In genomic region chrX:6021414-6021813, dm6 we compare ENCODE assay signal across 4 fruit fly cellular contexts.
TF ChIP-seq lines count a peak whose summit lies in the region.

No protein-coding gene starts in this region.

- TF ChIP-seq CTCF in whole organism, embryonic (GFP tag; optimal IDR thresholded peaks at IDR 0.05; lab: Kevin White, UChicago), result no peak

TF ChIP-seq in whole organism, embryonic, 481 proteins besides CTCF, POLR2A, EP300 and RAD21:
- no peak for TF ChIP-seq Fer3 (tag; optimal IDR thresholded peaks at IDR 0.05; lab: Kevin White, UChicago)
- TF ChIP-seq Antp (GFP tag; optimal IDR thresholded peaks at IDR 0.05; lab: Kevin White, UChicago), result no peak
- TF ChIP-seq lbe (GFP tag; optimal IDR thresholded peaks at IDR 0.05; lab: Kevin White, UChicago), result peak; percentile 39
- TF ChIP-seq CG7928 (GFP tag; optimal IDR thresholded peaks at IDR 0.05; lab: Kevin White, UChicago), result no peak
TF ChIP-seq in whole organism, embryonic: peak in this region for 1.

TF ChIP-seq in whole organism, prepupa, 60 proteins besides CTCF, POLR2A, EP300 and RAD21 (continues in another document):
- TF ChIP-seq Eip75B (GFP tag; optimal IDR thresholded peaks at IDR 0.05; lab: Kevin White, UChicago) (peak; percentile 40), lz (GFP tag; optimal IDR thresholded peaks at IDR 0.05; lab: Kevin White, UChicago) (peak; percentile 47), esn (GFP tag; optimal IDR thresholded peaks at IDR 0.05; lab: Kevin White, UChicago) (peak; percentile 61), Ets21C (GFP tag; optimal IDR thresholded peaks at IDR 0.05; lab: Kevin White, UChicago) (peak; percentile 26), dsx (GFP tag; optimal IDR thresholded peaks at IDR 0.05; lab: Kevin White, UChicago; ENCODE audit: poor library complexity, severe bottlenecking) (no peak), CG8119 (GFP tag; IDR thresholded peaks at IDR 0.05; lab: Robert Waterston, UW) (no peak), CG7368 (GFP tag; optimal IDR thresholded peaks at IDR 0.05; lab: Kevin White, UChicago) (no peak), salr (GFP tag; optimal IDR thresholded peaks at IDR 0.05; lab: Kevin White, UChicago) (peak in 1 of 2 experiments; percentile 0), fkh (GFP tag; optimal IDR thresholded peaks at IDR 0.05; lab: Kevin White, UChicago) (no peak), Sox15 (GFP tag; optimal IDR thresholded peaks at IDR 0.05; lab: Kevin White, UChicago) (no peak), Gug (GFP tag; IDR thresholded peaks at IDR 0.05; lab: Robert Waterston, UW) (no peak), Hr38 (GFP tag; optimal IDR thresholded peaks at IDR 0.05; lab: Kevin White, UChicago) (no peak), vri (GFP tag; optimal IDR thresholded peaks at IDR 0.05; lab: Kevin White, UChicago) (peak; percentile 51), cyc (GFP tag; optimal IDR thresholded peaks at IDR 0.05; lab: Kevin White, UChicago) (peak; percentile 54), CG31627 (GFP tag; optimal IDR thresholded peaks at IDR 0.05; lab: Kevin White, UChicago) (peak; percentile 54), Blimp-1 (GFP tag; optimal IDR thresholded peaks at IDR 0.05; lab: Kevin White, UChicago) (no peak), Smox (GFP tag; optimal IDR thresholded peaks at IDR 0.05; lab: Kevin White, UChicago) (peak; percentile 56), CG32006 (GFP tag; optimal IDR thresholded peaks at IDR 0.05; lab: Kevin White, UChicago) (no peak), CG11762 (GFP tag; optimal IDR thresholded peaks at IDR 0.05; lab: Kevin White, UChicago; ENCODE audit: insufficient read depth) (no peak), Eip93F (GFP tag; optimal IDR thresholded peaks at IDR 0.05; lab: Kevin White, UChicago) (no peak), acj6 (GFP tag; optimal IDR thresholded peaks at IDR 0.05; lab: Kevin White, UChicago) (peak; percentile 33), Hr39 (GFP tag; optimal IDR thresholded peaks at IDR 0.05; lab: Kevin White, UChicago) (peak; percentile 53), CG15336 (GFP tag; IDR thresholded peaks at IDR 0.05; lab: Robert Waterston, UW) (no peak), net (GFP tag; optimal IDR thresholded peaks at IDR 0.05; lab: Kevin White, UChicago) (no peak), CG10631 (GFP tag; optimal IDR thresholded peaks at IDR 0.05; lab: Kevin White, UChicago) (peak; percentile 37), CG6808 (GFP tag; optimal IDR thresholded peaks at IDR 0.05; lab: Kevin White, UChicago) (no peak), Sox102F (GFP tag; optimal IDR thresholded peaks at IDR 0.05; lab: Kevin White, UChicago) (peak; percentile 66), topi (GFP tag; optimal IDR thresholded peaks at IDR 0.05; lab: Kevin White, UChicago) (peak; percentile 61), CG4318 (GFP tag; optimal IDR thresholded peaks at IDR 0.05; lab: Kevin White, UChicago) (no peak)

TF ChIP-seq in whole organism, pupa, 21 proteins besides CTCF, POLR2A, EP300 and RAD21:
- TF ChIP-seq CG9948 (tag; optimal IDR thresholded peaks at IDR 0.05; lab: Kevin White, UChicago) (no peak), CG10348 (GFP tag; IDR thresholded peaks at IDR 0.05; lab: Robert Waterston, UW) (no peak), rn (GFP tag; IDR thresholded peaks at IDR 0.05; lab: Robert Waterston, UW) (no peak), EcR (GFP tag; optimal IDR thresholded peaks at IDR 0.05; lab: Kevin White, UChicago) (no peak), CG14655 (GFP tag; optimal IDR thresholded peaks at IDR 0.05; lab: Kevin White, UChicago) (no peak), CG13204 (GFP tag; optimal IDR thresholded peaks at IDR 0.05; lab: Kevin White, UChicago) (no peak), CG8159 (tag; optimal IDR thresholded peaks at IDR 0.05; lab: Kevin White, UChicago) (peak; percentile 1), fd96Ca (GFP tag; IDR thresholded peaks at IDR 0.05; lab: Robert Waterston, UW) (0 out of 3 replicates have a peak, but pooled peaks have one; percentile 12), CG32121 (GFP tag; IDR thresholded peaks at IDR 0.05; lab: Robert Waterston, UW) (no peak), CG8301 (tag; optimal IDR thresholded peaks at IDR 0.05; lab: Kevin White, UChicago) (no peak), Pif1B (GFP tag; optimal IDR thresholded peaks at IDR 0.05; lab: Kevin White, UChicago) (no peak), CG17806 (tag; optimal IDR thresholded peaks at IDR 0.05; lab: Kevin White, UChicago) (peak; percentile 8), Snoo (tag; optimal IDR thresholded peaks at IDR 0.05; lab: Kevin White, UChicago) (peak; percentile 17), CG4496 (GFP tag; IDR thresholded peaks at IDR 0.05; lab: Robert Waterston, UW) (no peak), CG12605 (GFP tag; IDR thresholded peaks at IDR 0.05; lab: Robert Waterston, UW) (no peak)

TF ChIP-seq in whole organism, wandering third instar larva, 38 proteins besides CTCF, POLR2A, EP300 and RAD21:
- TF ChIP-seq tai (GFP tag; optimal IDR thresholded peaks at IDR 0.05; lab: Kevin White, UChicago) (peak; percentile 56), dmrt93B (GFP tag; optimal IDR thresholded peaks at IDR 0.05; lab: Kevin White, UChicago) (no peak), GATAd (GFP tag; optimal IDR thresholded peaks at IDR 0.05; lab: Kevin White, UChicago) (no peak), usp (GFP tag; optimal IDR thresholded peaks at IDR 0.05; lab: Kevin White, UChicago) (no peak), foxo (GFP tag; optimal IDR thresholded peaks at IDR 0.05; lab: Kevin White, UChicago) (peak in 1 of 2 experiments; percentile 58), fru (GFP tag; optimal IDR thresholded peaks at IDR 0.05; lab: Kevin White, UChicago) (peak; percentile 71), CrebA (GFP tag; optimal IDR thresholded peaks at IDR 0.05; lab: Kevin White, UChicago; ENCODE audit: borderline replicate concordance) (no peak), Hnf4 (GFP tag; optimal IDR thresholded peaks at IDR 0.05; lab: Kevin White, UChicago) (peak; percentile 58), jim (GFP tag; optimal IDR thresholded peaks at IDR 0.05; lab: Kevin White, UChicago) (no peak), Sp1 (GFP tag; optimal IDR thresholded peaks at IDR 0.05; lab: Kevin White, UChicago) (peak; percentile 43), Jra (GFP tag; optimal IDR thresholded peaks at IDR 0.05; lab: Kevin White, UChicago) (peak; percentile 31), dl (GFP tag; optimal IDR thresholded peaks at IDR 0.05; lab: Kevin White, UChicago; ENCODE audit: insufficient read depth in 1 of 2, partially characterized antibody in 2 of 2) (no peak), dsf (GFP tag; optimal IDR thresholded peaks at IDR 0.05; lab: Kevin White, UChicago; ENCODE audit: borderline replicate concordance) (no peak), Mio (GFP tag; optimal IDR thresholded peaks at IDR 0.05; lab: Kevin White, UChicago) (no peak), Hr83 (GFP tag; optimal IDR thresholded peaks at IDR 0.05; lab: Kevin White, UChicago; ENCODE audit: poor library complexity, severe bottlenecking) (no peak), HLH106 (tag; optimal IDR thresholded peaks at IDR 0.05; lab: Kevin White, UChicago) (peak; percentile 61), br (GFP tag; optimal IDR thresholded peaks at IDR 0.05; lab: Kevin White, UChicago) (peak; percentile 64), woc (GFP tag; optimal IDR thresholded peaks at IDR 0.05; lab: Kevin White, UChicago) (peak; percentile 59), OdsH (GFP tag; optimal IDR thresholded peaks at IDR 0.05; lab: Kevin White, UChicago) (peak; percentile 6), ey (GFP tag; optimal IDR thresholded peaks at IDR 0.05; lab: Kevin White, UChicago) (peak; percentile 60), N (GFP tag; optimal IDR thresholded peaks at IDR 0.05; lab: Kevin White, UChicago) (no peak), CG9705 (GFP tag; optimal IDR thresholded peaks at IDR 0.05; lab: Kevin White, UChicago) (no peak), h (GFP tag; optimal IDR thresholded peaks at IDR 0.05; lab: Kevin White, UChicago) (peak; percentile 53), Dfd (GFP tag; optimal IDR thresholded peaks at IDR 0.05; lab: Kevin White, UChicago) (no peak), Dif (GFP tag; optimal IDR thresholded peaks at IDR 0.05; lab: Kevin White, UChicago; ENCODE audit: partially characterized antibody) (no peak), brk (GFP tag; optimal IDR thresholded peaks at IDR 0.05; lab: Kevin White, UChicago) (no peak), lola (GFP tag; optimal IDR thresholded peaks at IDR 0.05; lab: Kevin White, UChicago) (no peak), sage (GFP tag; optimal IDR thresholded peaks at IDR 0.05; lab: Kevin White, UChicago) (peak; percentile 25), Vsx2 (GFP tag; optimal IDR thresholded peaks at IDR 0.05; lab: Kevin White, UChicago; ENCODE audit: partially characterized antibody) (no peak), sv (GFP tag; optimal IDR thresholded peaks at IDR 0.05; lab: Kevin White, UChicago) (no peak), rgr (GFP tag; optimal IDR thresholded peaks at IDR 0.05; lab: Kevin White, UChicago) (peak; percentile 41), pan (optimal IDR thresholded peaks at IDR 0.05; lab: Kevin White, UChicago) (no peak), Hr78 (GFP tag; optimal IDR thresholded peaks at IDR 0.05; lab: Kevin White, UChicago) (no peak), Abd-B (GFP tag; optimal IDR thresholded peaks at IDR 0.05; lab: Kevin White, UChicago) (no peak), psq (GFP tag; optimal IDR thresholded peaks at IDR 0.05; lab: Kevin White, UChicago) (peak; percentile 2), Myc (optimal IDR thresholded peaks at IDR 0.05; lab: Kevin White, UChicago) (no peak), Rel (GFP tag; optimal IDR thresholded peaks at IDR 0.05; lab: Kevin White, UChicago) (no peak), Rel (tag; optimal IDR thresholded peaks at IDR 0.05; lab: Kevin White, UChicago) (no peak), CG32264 (GFP tag; optimal IDR thresholded peaks at IDR 0.05; lab: Kevin White, UChicago) (no peak)

Comparison
In these comparisons a context has a peak if more than half of its experiments do, and no peak if none do; other contexts are left out.
1. Of the 7 proteins assayed by ChIP-seq in both whole organism, embryonic and whole organism, prepupa: peak only in whole organism, embryonic: none; only in whole organism, prepupa: Hr39 and Sox102F; in both: none; in neither: 5.